Fruit fly (Drosophila melanogaster) whole organism, embryonic: ENCODE results near the gene Pld3.

Source experiments
- Bdp1 ChIP-seq: fragments of 200-800 bp; sonication (Bioruptor generic); optimal IDR thresholded peaks from 3 replicates; lab custom pipeline; 2016; ENCODE audit warnings: missing biosample characterization, missing genetic modification characterization
- CG11560 ChIP-seq: fragments of 200-800 bp; sonication (Bioruptor generic); IDR thresholded peaks from 3 replicates; pipeline ENCODE4 v1.3.6; 2022; ENCODE audit warnings: missing biosample characterization, missing genetic modification characterization
- CG11723 ChIP-seq: fragments of 200-800 bp; sonication (Bioruptor generic); optimal IDR thresholded peaks from 2 replicates; lab custom pipeline; 2017; ENCODE audit warnings: missing biosample characterization, mild to moderate bottlenecking, missing genetic modification characterization
- CG14860 ChIP-seq: fragments of 200-800 bp; sonication (Bioruptor generic); IDR thresholded peaks from 3 replicates; pipeline ENCODE4 v1.3.6; 2022; ENCODE audit warnings: missing biosample characterization, missing genetic modification characterization; ENCODE audit not compliant: partially characterized antibody
- CG1647 ChIP-seq: fragments of 200-800 bp; sonication (Bioruptor generic); optimal IDR thresholded peaks from 3 replicates; lab custom pipeline; 2016; ENCODE audit warnings: missing biosample characterization, missing genetic modification characterization
- CG17328 ChIP-seq: fragments of 200-800 bp; sonication (Bioruptor generic); IDR thresholded peaks from 2 replicates; pipeline ENCODE4 v1.3.6; 2022; ENCODE audit warnings: missing biosample characterization, missing genetic modification characterization
- CG17612 ChIP-seq: fragments of 200-800 bp; sonication (Bioruptor generic); IDR thresholded peaks from 2 replicates; pipeline ENCODE4 v1.3.6; 2022; ENCODE audit warnings: missing biosample characterization, missing genetic modification characterization
- CG1832 ChIP-seq: fragments of 200-800 bp; sonication (Bioruptor generic); optimal IDR thresholded peaks from 2 replicates; lab custom pipeline; 2017; ENCODE audit warnings: missing biosample characterization, mild to moderate bottlenecking, missing genetic modification characterization, inconsistent platforms
- CG31441 ChIP-seq: fragments of 200-800 bp; sonication (Bioruptor generic); IDR thresholded peaks from 2 replicates; pipeline ENCODE4 v1.3.6; 2022; ENCODE audit warnings: missing biosample characterization, missing genetic modification characterization
- CG32532 ChIP-seq: fragments of 200-800 bp; sonication (Bioruptor generic); IDR thresholded peaks from 2 replicates; pipeline ENCODE4 v1.3.6; 2022; ENCODE audit warnings: missing biosample characterization, missing genetic modification characterization
- CG5180 ChIP-seq: fragments of 200-800 bp; sonication (Bioruptor generic); optimal IDR thresholded peaks from 3 replicates; lab custom pipeline; 2017; ENCODE audit warnings: missing biosample characterization, missing genetic modification characterization, mild to moderate bottlenecking, moderate library complexity, missing genetic modification reagents
- CG6175 ChIP-seq: fragments of 200-800 bp; sonication (Bioruptor generic); IDR thresholded peaks from 3 replicates; pipeline ENCODE4 v1.3.6; 2022; ENCODE audit warnings: missing biosample characterization, missing genetic modification characterization
- CG6683 ChIP-seq: fragments of 200-800 bp; sonication (Bioruptor generic); optimal IDR thresholded peaks from 2 replicates; lab custom pipeline; 2017; ENCODE audit warnings: missing biosample characterization, mild to moderate bottlenecking, missing genetic modification characterization, missing genetic modification reagents
- CG7786 ChIP-seq: fragments of 200-800 bp; sonication (Bioruptor generic); optimal IDR thresholded peaks from 2 replicates; lab custom pipeline; 2016; ENCODE audit warnings: missing biosample characterization, missing genetic modification characterization
- CG8290 ChIP-seq, 3 experiments: fragments of 200-800 bp; sonication (Bioruptor generic); optimal IDR thresholded peaks; 2 replicates each; lab custom pipeline; 2016 to 2019; ENCODE audit warnings: missing biosample characterization in 3 of 3, missing genetic modification characterization in 3 of 3, mild to moderate bottlenecking in 2 of 3, moderate library complexity in 1 of 3
- CG9609 ChIP-seq: fragments of 200-800 bp; sonication (Bioruptor generic); optimal IDR thresholded peaks from 3 replicates; lab custom pipeline; 2016; ENCODE audit warnings: missing biosample characterization, missing genetic modification characterization
- CG9932 ChIP-seq: fragments of 200-800 bp; sonication (Bioruptor generic); IDR thresholded peaks from 2 replicates; pipeline ENCODE4 v1.3.6; 2022; ENCODE audit warnings: missing biosample characterization, missing genetic modification characterization
- CkIIα-i1 ChIP-seq: fragments of 200-800 bp; sonication (Bioruptor generic); IDR thresholded peaks from 2 replicates; pipeline ENCODE4 v1.3.6; 2022; ENCODE audit warnings: missing biosample characterization, missing genetic modification characterization
- Dbx ChIP-seq: fragments of 200-800 bp; sonication (Bioruptor generic); IDR thresholded peaks from 3 replicates; pipeline ENCODE4 v1.3.6; 2022; ENCODE audit warnings: missing biosample characterization, missing genetic modification characterization
- Dip2 ChIP-seq: fragments of 200-800 bp; sonication (Bioruptor generic); IDR thresholded peaks from 2 replicates; pipeline ENCODE4 v1.3.6; 2022; ENCODE audit warnings: missing biosample characterization, missing genetic modification characterization
- E2f1 ChIP-seq: fragments of 200-800 bp; sonication (Bioruptor generic); IDR thresholded peaks from 2 replicates; pipeline ENCODE4 v1.3.6; 2022; ENCODE audit warnings: missing biosample characterization, missing genetic modification characterization
- ERR ChIP-seq: fragments of 200-800 bp; sonication (Bioruptor generic); optimal IDR thresholded peaks from 2 replicates; lab custom pipeline; 2016; ENCODE audit warnings: missing biosample characterization, missing genetic modification characterization
- Fer1 ChIP-seq: fragments of 200-800 bp; sonication (Bioruptor generic); optimal IDR thresholded peaks from 2 replicates; lab custom pipeline; 2017; ENCODE audit warnings: missing biosample characterization, mild to moderate bottlenecking, missing genetic modification characterization
- Gug ChIP-seq: fragments of 200-800 bp; sonication (Bioruptor generic); IDR thresholded peaks from 4 replicates; pipeline ENCODE4 v1.3.6; 2022; ENCODE audit warnings: missing biosample characterization, missing genetic modification characterization
- Hmr ChIP-seq: fragments of 200-800 bp; sonication (Bioruptor generic); optimal IDR thresholded peaks from 3 replicates; lab custom pipeline; 2017; ENCODE audit warnings: mild to moderate bottlenecking, missing biosample characterization, missing genetic modification reagents, missing genetic modification characterization
- Mes4 ChIP-seq: fragments of 200-800 bp; sonication (Bioruptor generic); optimal IDR thresholded peaks from 2 replicates; lab custom pipeline; 2016; ENCODE audit warnings: missing biosample characterization, missing genetic modification characterization
- Sin3A ChIP-seq: fragments of >200 bp; optimal IDR thresholded peaks from 2 replicates; lab custom pipeline; 2018
- Spps ChIP-seq: fragments of 200-800 bp; sonication (Bioruptor generic); optimal IDR thresholded peaks from 2 replicates; lab custom pipeline; 2018; ENCODE audit warnings: missing biosample characterization, mild to moderate bottlenecking, missing genetic modification characterization
- Sry-β ChIP-seq: fragments of 200-800 bp; sonication (Bioruptor generic); optimal IDR thresholded peaks from 2 replicates; lab custom pipeline; 2018; ENCODE audit warnings: missing biosample characterization, mild to moderate bottlenecking, missing genetic modification characterization, moderate library complexity
- Ssrp ChIP-seq: fragments of 200-800 bp; sonication (Bioruptor generic); optimal IDR thresholded peaks from 2 replicates; lab custom pipeline; 2018; ENCODE audit warnings: missing biosample characterization, mild to moderate bottlenecking, missing genetic modification characterization, moderate library complexity
- ac ChIP-seq: fragments of 200-800 bp; sonication (Bioruptor generic); optimal IDR thresholded peaks from 3 replicates; lab custom pipeline; 2017; ENCODE audit warnings: missing biosample characterization, mild to moderate bottlenecking, missing genetic modification characterization
- aop ChIP-seq: fragments of 200-800 bp; sonication (Bioruptor generic); IDR thresholded peaks from 2 replicates; pipeline ENCODE4 v1.3.6; 2022; ENCODE audit warnings: missing biosample characterization, missing genetic modification characterization
- bigmax ChIP-seq: fragments of 200-800 bp; sonication (Bioruptor generic); optimal IDR thresholded peaks from 2 replicates; lab custom pipeline; 2018; ENCODE audit warnings: missing biosample characterization, mild to moderate bottlenecking, missing genetic modification characterization
- br ChIP-seq: fragments of >200 bp; optimal IDR thresholded peaks from 2 replicates; lab custom pipeline; 2017
- cg ChIP-seq: fragments of 200-800 bp; sonication (Bioruptor generic); optimal IDR thresholded peaks from 3 replicates; lab custom pipeline; 2019; ENCODE audit warnings: missing biosample characterization, mild to moderate bottlenecking, missing genetic modification characterization, moderate library complexity
- crp ChIP-seq, 2 experiments: fragments of 200-800 bp; sonication (Bioruptor generic); optimal IDR thresholded peaks; 2 replicates in 1 of 2; 3 replicates in 1 of 2; lab custom pipeline; 2017; ENCODE audit warnings: missing biosample characterization in 2 of 2, missing genetic modification characterization in 2 of 2, mild to moderate bottlenecking in 1 of 2, moderate library complexity in 1 of 2
- ems ChIP-seq: fragments of 200-800 bp; sonication (Bioruptor generic); optimal IDR thresholded peaks from 3 replicates; lab custom pipeline; 2016; ENCODE audit warnings: missing biosample characterization, missing genetic modification characterization
- ewg ChIP-seq: fragments of 200-800 bp; sonication (Bioruptor generic); optimal IDR thresholded peaks from 3 replicates; lab custom pipeline; 2017; ENCODE audit warnings: mild to moderate bottlenecking, missing biosample characterization, missing genetic modification reagents, missing genetic modification characterization
- gce ChIP-seq: fragments of 200-800 bp; sonication (Bioruptor generic); IDR thresholded peaks from 3 replicates; pipeline ENCODE4 v1.3.6; 2022; ENCODE audit warnings: missing biosample characterization, missing genetic modification characterization
- hbn ChIP-seq: fragments of 200-800 bp; sonication (Bioruptor generic); IDR thresholded peaks from 2 replicates; pipeline ENCODE4 v1.3.6; 2022; ENCODE audit warnings: missing biosample characterization, missing genetic modification characterization; ENCODE audit not compliant: partially characterized antibody
- kay ChIP-seq: fragments of 200-800 bp; sonication (Bioruptor generic); optimal IDR thresholded peaks from 2 replicates; lab custom pipeline; 2016; ENCODE audit warnings: missing biosample characterization, missing genetic modification characterization
- nerfin-1 ChIP-seq: fragments of 200-800 bp; sonication (Bioruptor generic); optimal IDR thresholded peaks from 3 replicates; lab custom pipeline; 2019; ENCODE audit warnings: missing biosample characterization, mild to moderate bottlenecking, missing genetic modification characterization, moderate library complexity
- slbo ChIP-seq: fragments of 200-800 bp; sonication (Bioruptor generic); IDR thresholded peaks from 2 replicates; pipeline ENCODE4 v1.3.6; 2022; ENCODE audit warnings: missing biosample characterization, missing genetic modification characterization
- tin ChIP-seq: fragments of 200-800 bp; sonication (Bioruptor generic); optimal IDR thresholded peaks from 3 replicates; lab custom pipeline; 2016; ENCODE audit warnings: missing biosample characterization, missing genetic modification characterization
- tio ChIP-seq: fragments of 200-800 bp; sonication (Bioruptor generic); optimal IDR thresholded peaks from 2 replicates; lab custom pipeline; 2017; ENCODE audit warnings: missing biosample characterization, missing genetic modification characterization, inconsistent platforms
- trem ChIP-seq: fragments of 200-800 bp; optimal IDR thresholded peaks from 3 replicates; lab custom pipeline; 2019; ENCODE audit warnings: missing biosample characterization, mild to moderate bottlenecking, missing genetic modification characterization, moderate library complexity
- usp ChIP-seq: fragments of >200 bp; optimal IDR thresholded peaks from 2 replicates; lab custom pipeline; 2017; ENCODE audit warnings: missing biosample characterization, missing genetic modification characterization
- vnd ChIP-seq: fragments of 200-800 bp; sonication (Bioruptor generic); IDR thresholded peaks from 3 replicates; pipeline ENCODE4 v1.3.6; 2022; ENCODE audit warnings: missing biosample characterization, missing genetic modification characterization; ENCODE audit not compliant: partially characterized antibody
- yki ChIP-seq: fragments of >200 bp; optimal IDR thresholded peaks from 3 replicates; lab custom pipeline; 2018
- z ChIP-seq: fragments of 200-800 bp; sonication (Bioruptor generic); IDR thresholded peaks from 3 replicates; pipeline ENCODE4 v1.3.6; 2022; ENCODE audit warnings: missing biosample characterization, missing genetic modification characterization

Gene Pld3

DNA sequence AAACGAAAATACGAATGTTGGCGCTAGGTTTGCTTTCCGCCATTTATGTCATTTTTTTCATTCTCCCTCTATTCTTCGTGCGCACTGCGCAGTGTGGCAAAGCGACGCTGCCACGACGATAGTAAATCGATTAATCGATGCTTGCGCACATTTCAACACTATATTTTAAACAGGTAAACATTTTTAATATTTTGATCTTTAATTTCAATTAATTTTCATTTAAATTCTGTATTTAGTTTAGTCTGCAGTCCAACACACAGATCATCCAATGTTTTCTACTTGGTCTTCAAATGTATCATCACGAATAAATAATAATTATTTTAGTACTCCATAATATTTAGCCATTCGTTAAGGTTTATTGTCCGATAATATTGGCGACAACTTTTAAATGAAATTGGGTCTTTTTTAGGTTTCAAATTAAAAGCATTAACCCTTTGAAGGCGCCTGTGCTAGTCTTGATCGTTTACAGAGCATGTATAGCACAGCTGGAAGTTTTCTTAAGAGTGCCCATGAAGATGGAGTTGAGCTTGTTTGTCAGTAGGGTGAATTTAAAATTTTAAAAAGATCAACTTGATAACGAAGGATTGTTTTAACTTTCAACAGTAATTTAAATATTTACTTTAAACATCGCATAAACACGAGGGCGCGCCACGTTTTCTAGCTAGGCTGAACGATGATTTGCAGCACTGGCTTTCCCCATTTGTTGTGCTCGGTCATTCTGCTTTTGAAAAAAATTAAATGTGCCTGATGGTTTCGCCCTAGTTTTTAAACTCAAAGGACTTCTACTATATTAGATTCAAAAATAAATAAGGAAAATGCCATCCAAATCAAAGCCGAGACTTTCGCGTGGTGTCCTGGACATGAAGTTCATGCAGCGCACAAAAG, 2.2 kb upstream of the Pld3 start, which contains the start of the genes Mpp6 and E2f2 (continued):
- no peak for TF ChIP-seq usp (GFP tag; lab: Kevin White, UChicago)
- no peak for TF ChIP-seq CG6683 (GFP tag; lab: Kevin White, UChicago)
- no peak for TF ChIP-seq bigmax
- no peak for TF ChIP-seq nerfin-1
- TF ChIP-seq ewg (GFP tag; lab: Kevin White, UChicago), result peak; percentile 93
- TF ChIP-seq br (lab: Kevin White, UChicago), result no peak
- TF ChIP-seq ems, result no peak
- no peak for TF ChIP-seq gce (GFP tag; lab: Robert Waterston, UW)
- TF ChIP-seq CG6175 (GFP tag; lab: Robert Waterston, UW), result no peak
- TF ChIP-seq Ssrp (tag; lab: Kevin White, UChicago), result no peak
- peak; percentile 79 for TF ChIP-seq vnd (GFP tag; lab: Robert Waterston, UW)
- peak; percentile 49; the same call in 1 of the 3 replicates for TF ChIP-seq CG11560
- no peak for TF ChIP-seq z (GFP tag; lab: Robert Waterston, UW)
- TF ChIP-seq Hmr (GFP tag; lab: Kevin White, UChicago), result peak; percentile 8
- TF ChIP-seq Gug (GFP tag; lab: Robert Waterston, UW), result peak; percentile 58; the same call in 2 of the 4 replicates
- TF ChIP-seq CG9609 (GFP tag; lab: Kevin White, UChicago), result no peak
- peak; percentile 44 for TF ChIP-seq Sry-β
- no peak for TF ChIP-seq CG11723
- TF ChIP-seq CG14860 (GFP tag; lab: Robert Waterston, UW), result 0 out of 3 replicates have a peak, but pooled peaks have one; percentile 50
- TF ChIP-seq Bdp1 (GFP tag; lab: Kevin White, UChicago), result no peak
- peak; percentile 87 for TF ChIP-seq hbn (GFP tag; lab: Robert Waterston, UW)
- peak; percentile 24 for TF ChIP-seq CG7786 (GFP tag; lab: Kevin White, UChicago)
- peak; percentile 83 for TF ChIP-seq slbo
- TF ChIP-seq Fer1 (GFP tag; lab: Kevin White, UChicago), result peak; percentile 21
- no peak for TF ChIP-seq E2f1 (GFP tag; lab: Robert Waterston, UW)
- TF ChIP-seq CG32532, result peak; percentile 67; the same call in 1 of the 2 replicates
- TF ChIP-seq Spps, result no peak
- peak; percentile 18 for TF ChIP-seq CG8290 (GFP tag; optimal IDR thresholded peaks at IDR 0.05; lab: Kevin White, UChicago)
- TF ChIP-seq CG8290 (tag; optimal IDR thresholded peaks at IDR 0.05; lab: Kevin White, UChicago), result peak in 1 of 2 experiments; percentile 69
- no peak for TF ChIP-seq CG1832 (GFP tag; lab: Kevin White, UChicago)
- peak in 1 of 2 experiments; percentile 24 for TF ChIP-seq crp (GFP tag; optimal IDR thresholded peaks at IDR 0.05; lab: Kevin White, UChicago)
- TF ChIP-seq tin (GFP tag; lab: Kevin White, UChicago), result peak; percentile 31
- TF ChIP-seq CG1647 (GFP tag; lab: Kevin White, UChicago), result no peak
- peak; percentile 87 for TF ChIP-seq Dbx (GFP tag; lab: Robert Waterston, UW)
- no peak for TF ChIP-seq CkIIα-i1
- no peak for TF ChIP-seq cg (GFP tag; lab: Kevin White, UChicago)
- no peak for TF ChIP-seq CG31441
- TF ChIP-seq CG17612 (GFP tag; lab: Robert Waterston, UW), result peak; percentile 3; the same call in 1 of the 2 replicates
- TF ChIP-seq ERR (GFP tag; lab: Kevin White, UChicago), result no peak
- no peak for TF ChIP-seq ac (GFP tag; lab: Kevin White, UChicago)
- no peak for TF ChIP-seq CG5180 (GFP tag; lab: Kevin White, UChicago)
- no peak for TF ChIP-seq CG17328
- peak; percentile 33 for TF ChIP-seq trem (tag; lab: Kevin White, UChicago)
- no peak for TF ChIP-seq yki (lab: Kevin White, UChicago)
- TF ChIP-seq Mes4 (GFP tag; lab: Kevin White, UChicago), result no peak
- TF ChIP-seq kay, result no peak
- TF ChIP-seq Sin3A (lab: Kevin White, UChicago), result peak; percentile 1
- no peak for TF ChIP-seq aop
- no peak for TF ChIP-seq Dip2 (GFP tag; lab: Robert Waterston, UW)
- TF ChIP-seq tio, result peak; percentile 41
- TF ChIP-seq CG9932, result peak; percentile 91
